Fruit fly (Drosophila melanogaster) whole organism, embryonic: ENCODE results near the gene Cyp4d14.

Source experiments
- B-H2 ChIP-seq: fragments of 200-800 bp; sonication (Bioruptor generic); optimal IDR thresholded peaks from 2 replicates; lab custom pipeline; 2018; ENCODE audit warnings: missing biosample characterization, mild to moderate bottlenecking, missing genetic modification characterization
- CG1024 ChIP-seq: fragments of 200-800 bp; sonication (Bioruptor generic); IDR thresholded peaks from 2 replicates; pipeline ENCODE4 v1.3.6; 2022; ENCODE audit warnings: missing biosample characterization, missing genetic modification characterization
- CG10321 ChIP-seq: fragments of 200-800 bp; sonication (Bioruptor generic); IDR thresholded peaks from 2 replicates; pipeline ENCODE4 v1.3.6; 2022; ENCODE audit warnings: missing biosample characterization, missing genetic modification characterization
- CG10543 ChIP-seq: fragments of 200-800 bp; sonication (Bioruptor generic); optimal IDR thresholded peaks from 3 replicates; lab custom pipeline; 2017; ENCODE audit warnings: missing biosample characterization, mild to moderate bottlenecking, missing genetic modification characterization, moderate library complexity
- CG10565 ChIP-seq: fragments of 200-800 bp; sonication (Bioruptor generic); optimal IDR thresholded peaks from 3 replicates; lab custom pipeline; 2016; ENCODE audit warnings: missing biosample characterization, mild to moderate bottlenecking, missing genetic modification characterization
- CG11398 ChIP-seq: fragments of 200-800 bp; sonication (Bioruptor generic); optimal IDR thresholded peaks from 2 replicates; lab custom pipeline; 2016; ENCODE audit warnings: missing biosample characterization, missing genetic modification characterization
- CG11723 ChIP-seq: fragments of 200-800 bp; sonication (Bioruptor generic); optimal IDR thresholded peaks from 2 replicates; lab custom pipeline; 2017; ENCODE audit warnings: missing biosample characterization, mild to moderate bottlenecking, missing genetic modification characterization
- CG13296 ChIP-seq: fragments of 200-800 bp; sonication (Bioruptor generic); optimal IDR thresholded peaks from 3 replicates; lab custom pipeline; 2018; ENCODE audit warnings: missing biosample characterization, mild to moderate bottlenecking, missing genetic modification characterization
- CG13624 ChIP-seq: fragments of 200-800 bp; sonication (Bioruptor generic); optimal IDR thresholded peaks from 2 replicates; lab custom pipeline; 2016; ENCODE audit warnings: missing biosample characterization, missing genetic modification characterization
- CG13894 ChIP-seq: fragments of 200-800 bp; sonication (Bioruptor generic); optimal IDR thresholded peaks from 3 replicates; lab custom pipeline; 2018; ENCODE audit warnings: missing biosample characterization, mild to moderate bottlenecking, missing genetic modification characterization, moderate library complexity
- CG15011 ChIP-seq: fragments of 200-800 bp; sonication (Bioruptor generic); optimal IDR thresholded peaks from 3 replicates; lab custom pipeline; 2018; ENCODE audit warnings: missing biosample characterization, mild to moderate bottlenecking, missing genetic modification characterization
- CG1602 ChIP-seq: fragments of 200-800 bp; sonication (Bioruptor generic); optimal IDR thresholded peaks from 3 replicates; lab custom pipeline; 2016; ENCODE audit warnings: missing biosample characterization, missing genetic modification characterization
- CG17328 ChIP-seq: fragments of 200-800 bp; sonication (Bioruptor generic); IDR thresholded peaks from 2 replicates; pipeline ENCODE4 v1.3.6; 2022; ENCODE audit warnings: missing biosample characterization, missing genetic modification characterization
- CG18619 ChIP-seq: fragments of 200-800 bp; sonication (Bioruptor generic); optimal IDR thresholded peaks from 3 replicates; lab custom pipeline; 2017; ENCODE audit warnings: missing biosample characterization, mild to moderate bottlenecking, missing genetic modification characterization
- CG2712 ChIP-seq: fragments of 200-800 bp; optimal IDR thresholded peaks from 3 replicates; lab custom pipeline; 2019; ENCODE audit warnings: missing biosample characterization, mild to moderate bottlenecking, missing genetic modification characterization, moderate library complexity
- CG33557 ChIP-seq: fragments of 200-800 bp; sonication (Bioruptor generic); optimal IDR thresholded peaks from 2 replicates; lab custom pipeline; 2019; ENCODE audit warnings: missing biosample characterization, mild to moderate bottlenecking, missing genetic modification characterization, moderate library complexity
- CG4328 ChIP-seq: fragments of 200-800 bp; sonication (Bioruptor generic); optimal IDR thresholded peaks from 3 replicates; lab custom pipeline; 2017; ENCODE audit warnings: missing biosample characterization, missing genetic modification reagents, missing genetic modification characterization
- CG4424 ChIP-seq: fragments of 200-800 bp; sonication (Bioruptor generic); optimal IDR thresholded peaks from 3 replicates; lab custom pipeline; 2016; ENCODE audit warnings: missing biosample characterization, missing genetic modification characterization
- CG4707 ChIP-seq: fragments of 200-800 bp; sonication (Bioruptor generic); optimal IDR thresholded peaks from 2 replicates; lab custom pipeline; 2018; ENCODE audit warnings: missing biosample characterization, mild to moderate bottlenecking, missing genetic modification characterization, moderate library complexity
- CG5180 ChIP-seq: fragments of 200-800 bp; sonication (Bioruptor generic); optimal IDR thresholded peaks from 3 replicates; lab custom pipeline; 2017; ENCODE audit warnings: missing biosample characterization, missing genetic modification characterization, mild to moderate bottlenecking, moderate library complexity, missing genetic modification reagents
- CG7928 ChIP-seq: fragments of 200-800 bp; sonication (Bioruptor generic); optimal IDR thresholded peaks from 2 replicates; lab custom pipeline; 2017; ENCODE audit warnings: missing biosample characterization, mild to moderate bottlenecking, missing genetic modification characterization
- CG8290 ChIP-seq, 3 experiments: fragments of 200-800 bp; sonication (Bioruptor generic); optimal IDR thresholded peaks; 2 replicates each; lab custom pipeline; 2016 to 2019; ENCODE audit warnings: missing biosample characterization in 3 of 3, missing genetic modification characterization in 3 of 3, mild to moderate bottlenecking in 2 of 3, moderate library complexity in 1 of 3
- CG8359 ChIP-seq: fragments of 200-800 bp; sonication (Bioruptor generic); optimal IDR thresholded peaks from 2 replicates; lab custom pipeline; 2017; ENCODE audit warnings: missing biosample characterization, mild to moderate bottlenecking, missing genetic modification characterization, borderline replicate concordance
- Hmr ChIP-seq: fragments of 200-800 bp; sonication (Bioruptor generic); optimal IDR thresholded peaks from 3 replicates; lab custom pipeline; 2017; ENCODE audit warnings: mild to moderate bottlenecking, missing biosample characterization, missing genetic modification reagents, missing genetic modification characterization
- Jarid2 ChIP-seq: fragments of 200-800 bp; sonication (Bioruptor generic); optimal IDR thresholded peaks from 3 replicates; lab custom pipeline; 2017; ENCODE audit warnings: mild to moderate bottlenecking, missing biosample characterization, missing genetic modification reagents, missing genetic modification characterization
- Kr ChIP-seq: fragments of 200-800 bp; sonication (Bioruptor generic); optimal IDR thresholded peaks from 2 replicates; lab custom pipeline; 2017; ENCODE audit warnings: missing biosample characterization, mild to moderate bottlenecking, missing genetic modification characterization
- NC2β ChIP-seq: fragments of 200-800 bp; sonication (Bioruptor generic); optimal IDR thresholded peaks from 2 replicates; lab custom pipeline; 2016; ENCODE audit warnings: missing biosample characterization, missing genetic modification characterization
- Nf-YB ChIP-seq: fragments of 200-800 bp; sonication (Bioruptor generic); optimal IDR thresholded peaks from 3 replicates; lab custom pipeline; 2019; ENCODE audit warnings: missing biosample characterization, mild to moderate bottlenecking, missing genetic modification characterization, moderate library complexity
- Nf-YC ChIP-seq: fragments of 200-800 bp; optimal IDR thresholded peaks from 3 replicates; lab custom pipeline; 2019; ENCODE audit warnings: missing biosample characterization, mild to moderate bottlenecking, missing genetic modification characterization, moderate library complexity
- Rfx ChIP-seq: fragments of 200-800 bp; sonication (Bioruptor generic); IDR thresholded peaks from 2 replicates; pipeline ENCODE4 v1.3.6; 2022; ENCODE audit warnings: missing biosample characterization, missing genetic modification characterization
- Side ChIP-seq: fragments of 200-800 bp; sonication (Bioruptor generic); optimal IDR thresholded peaks from 2 replicates; lab custom pipeline; 2016; ENCODE audit warnings: missing biosample characterization, missing genetic modification characterization
- abd-A ChIP-seq: fragments of 200-800 bp; sonication (Bioruptor generic); optimal IDR thresholded peaks from 3 replicates; lab custom pipeline; 2019; ENCODE audit warnings: missing biosample characterization, mild to moderate bottlenecking, missing genetic modification characterization, moderate library complexity
- aop ChIP-seq: fragments of 200-800 bp; sonication (Bioruptor generic); IDR thresholded peaks from 2 replicates; pipeline ENCODE4 v1.3.6; 2022; ENCODE audit warnings: missing biosample characterization, missing genetic modification characterization
- ase ChIP-seq: fragments of 200-800 bp; sonication (Bioruptor generic); IDR thresholded peaks from 3 replicates; pipeline ENCODE4 v1.3.6; 2022; ENCODE audit warnings: missing biosample characterization, missing genetic modification characterization
- ash1 ChIP-seq: fragments of 200-800 bp; sonication (Bioruptor generic); optimal IDR thresholded peaks from 2 replicates; lab custom pipeline; 2018; ENCODE audit warnings: missing biosample characterization, mild to moderate bottlenecking, missing genetic modification characterization
- cad ChIP-seq: fragments of >200 bp; optimal IDR thresholded peaks from 2 replicates; lab custom pipeline; 2017; ENCODE audit warnings: missing biosample characterization, missing genetic modification characterization
- crol ChIP-seq: fragments of 200-800 bp; sonication (Bioruptor generic); IDR thresholded peaks from 2 replicates; pipeline ENCODE4 v1.3.6; 2022; ENCODE audit warnings: missing biosample characterization, missing genetic modification characterization
- dm ChIP-seq: fragments of 200-800 bp; sonication (Bioruptor generic); optimal IDR thresholded peaks from 3 replicates; lab custom pipeline; 2016; ENCODE audit warnings: missing biosample characterization, missing genetic modification characterization
- esg ChIP-seq: fragments of 200-800 bp; sonication (Bioruptor generic); conservative IDR thresholded peaks from 2 replicates; pipeline ENCODE4 v1.3.6; 2022; ENCODE audit warnings: missing biosample characterization, missing genetic modification characterization
- her ChIP-seq: fragments of 200-800 bp; sonication (Bioruptor generic); optimal IDR thresholded peaks from 2 replicates; lab custom pipeline; 2016; ENCODE audit warnings: missing biosample characterization, missing genetic modification characterization
- mirr ChIP-seq: fragments of 200-800 bp; sonication (Bioruptor generic); optimal IDR thresholded peaks from 3 replicates; lab custom pipeline; 2018; ENCODE audit warnings: missing biosample characterization, mild to moderate bottlenecking, missing genetic modification characterization
- nom ChIP-seq: fragments of 200-800 bp; sonication (Bioruptor generic); optimal IDR thresholded peaks from 2 replicates; lab custom pipeline; 2017; ENCODE audit warnings: missing biosample characterization, missing genetic modification characterization, mild to moderate bottlenecking, moderate library complexity, missing genetic modification reagents
- otp ChIP-seq: fragments of 200-800 bp; sonication (Bioruptor generic); IDR thresholded peaks from 3 replicates; pipeline ENCODE4, ENCODE4 v1.3.6; 2022; ENCODE audit warnings: missing biosample characterization, missing genetic modification characterization
- peb ChIP-seq: fragments of 200-800 bp; sonication (Bioruptor generic); IDR thresholded peaks from 2 replicates; pipeline ENCODE4 v1.3.6; 2022; ENCODE audit warnings: missing biosample characterization, missing genetic modification characterization
- phol ChIP-seq: fragments of 200-800 bp; sonication (Bioruptor generic); optimal IDR thresholded peaks from 3 replicates; lab custom pipeline; 2018; ENCODE audit warnings: missing biosample characterization, mild to moderate bottlenecking, missing genetic modification characterization, moderate library complexity
- pros ChIP-seq: fragments of 200-800 bp; sonication (Bioruptor generic); optimal IDR thresholded peaks from 3 replicates; lab custom pipeline; 2019; ENCODE audit warnings: missing biosample characterization, mild to moderate bottlenecking, missing genetic modification characterization, moderate library complexity
- sd ChIP-seq: fragments of 200-800 bp; sonication (Bioruptor generic); optimal IDR thresholded peaks from 3 replicates; lab custom pipeline; 2018; ENCODE audit warnings: missing biosample characterization, mild to moderate bottlenecking, missing genetic modification characterization, moderate library complexity
- seq ChIP-seq: fragments of 200-800 bp; sonication (Bioruptor generic); IDR thresholded peaks from 2 replicates; pipeline ENCODE4 v1.3.6; 2022; ENCODE audit warnings: missing biosample characterization, missing genetic modification characterization
- slbo ChIP-seq: fragments of 200-800 bp; sonication (Bioruptor generic); IDR thresholded peaks from 2 replicates; pipeline ENCODE4 v1.3.6; 2022; ENCODE audit warnings: missing biosample characterization, missing genetic modification characterization
- twi ChIP-seq: fragments of 200-800 bp; optimal IDR thresholded peaks from 2 replicates; lab custom pipeline; 2019; ENCODE audit warnings: missing biosample characterization, mild to moderate bottlenecking, missing genetic modification characterization, moderate library complexity
- wdn ChIP-seq: fragments of 200-800 bp; sonication (Bioruptor generic); IDR thresholded peaks from 2 replicates; pipeline ENCODE4 v1.3.6; 2022; ENCODE audit warnings: missing biosample characterization, missing genetic modification characterization

Cyp4d14 gene

DNA sequence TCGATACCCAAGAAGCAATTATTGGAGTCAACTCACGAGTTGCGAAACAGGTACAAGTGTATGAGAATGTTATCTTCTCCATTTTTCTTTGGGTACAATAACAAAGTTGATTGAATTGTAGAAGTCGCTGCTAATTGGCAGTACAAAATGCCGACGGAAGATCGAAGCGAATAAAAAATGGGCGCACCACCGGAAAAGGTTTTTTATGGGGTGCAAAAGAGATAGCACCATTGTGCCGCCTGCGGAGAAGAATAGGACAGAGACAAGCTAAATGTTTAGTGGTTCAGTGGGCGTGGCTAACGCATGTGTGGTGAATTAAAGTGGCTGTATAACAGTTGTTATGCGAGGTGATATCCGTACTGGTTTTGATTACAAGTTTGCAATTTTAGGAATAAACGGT is 34.6 kb downstream of the Cyp4d14 start (continued):
- TF ChIP-seq crol (GFP tag; lab: Robert Waterston, UW): peak; percentile 8; the same call in 1 of the 2 replicates
- peak; percentile 8 for TF ChIP-seq CG33557 (GFP tag; lab: Kevin White, UChicago)
- peak; percentile 86 for TF ChIP-seq abd-A (tag; lab: Kevin White, UChicago)
- TF ChIP-seq CG13296 (GFP tag; lab: Kevin White, UChicago): no peak
- TF ChIP-seq mirr (GFP tag; lab: Kevin White, UChicago): peak; percentile 46
- TF ChIP-seq slbo: no peak
- TF ChIP-seq aop (GFP tag; lab: Robert Waterston, UW): peak; percentile 53; the same call in 1 of the 2 replicates
- TF ChIP-seq B-H2: peak; percentile 44
- peak; percentile 95 for TF ChIP-seq CG10321 (GFP tag; lab: Robert Waterston, UW)
- TF ChIP-seq phol (tag; lab: Kevin White, UChicago): peak; percentile 24
- peak; percentile 54 for TF ChIP-seq Jarid2 (GFP tag; lab: Kevin White, UChicago)
- TF ChIP-seq cad: peak; percentile 60
- TF ChIP-seq ash1: peak; percentile 92
- TF ChIP-seq Hmr (GFP tag; lab: Kevin White, UChicago): no peak
- TF ChIP-seq NC2β (GFP tag; lab: Kevin White, UChicago): no peak
- no peak for TF ChIP-seq CG7928 (GFP tag; lab: Kevin White, UChicago)
- peak; percentile 98 for TF ChIP-seq Nf-YC
- TF ChIP-seq CG10543 (GFP tag; lab: Kevin White, UChicago): peak; percentile 26
- TF ChIP-seq CG17328 (GFP tag; lab: Robert Waterston, UW): 0 out of 2 replicates have a peak, but pooled peaks have one; percentile 6
- no peak for TF ChIP-seq CG2712 (tag; lab: Kevin White, UChicago)
- no peak for TF ChIP-seq CG4328 (GFP tag; lab: Kevin White, UChicago)
- 0 out of 3 replicates have a peak, but pooled peaks have one; percentile 41 for TF ChIP-seq otp (GFP tag; lab: Robert Waterston, UW)
- TF ChIP-seq CG5180 (GFP tag; lab: Kevin White, UChicago): no peak
- no peak for TF ChIP-seq CG1024
- TF ChIP-seq CG8290 (GFP tag; optimal IDR thresholded peaks at IDR 0.05; lab: Kevin White, UChicago): no peak
- TF ChIP-seq CG8290 (tag; optimal IDR thresholded peaks at IDR 0.05; lab: Kevin White, UChicago): peak in 1 of 2 experiments; percentile 15
- TF ChIP-seq twi (tag; lab: Kevin White, UChicago): peak; percentile 9
- TF ChIP-seq CG4707: peak; percentile 5

DNA sequence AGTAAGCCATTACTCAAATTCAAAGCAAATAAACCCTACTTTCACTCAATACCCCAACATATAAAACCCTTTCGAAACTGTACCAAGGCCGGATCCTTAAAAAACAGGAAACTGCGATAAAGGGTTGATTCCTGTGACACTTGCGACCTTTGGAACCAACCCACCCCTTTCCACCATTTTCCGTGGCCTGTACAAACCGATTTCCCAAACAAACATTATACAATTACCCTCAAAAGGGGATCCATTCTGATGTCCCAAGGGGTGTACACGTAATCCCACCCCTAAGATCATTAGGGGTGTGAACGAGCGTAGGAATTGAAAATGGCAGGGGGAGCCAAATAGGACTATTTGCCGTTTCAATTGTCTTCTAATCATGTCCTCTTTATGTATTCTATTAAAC is 35.5 kb downstream of the Cyp4d14 start:
- no peak for TF ChIP-seq CG1602 (GFP tag; lab: Kevin White, UChicago)
- no peak for TF ChIP-seq CG11398 (GFP tag; lab: Kevin White, UChicago)
- no peak for TF ChIP-seq ase (GFP tag; lab: Robert Waterston, UW)
- no peak for TF ChIP-seq Rfx (GFP tag; lab: Robert Waterston, UW)
- TF ChIP-seq sd (tag; lab: Kevin White, UChicago): no peak
- TF ChIP-seq CG4424 (GFP tag; lab: Kevin White, UChicago): no peak
- no peak for TF ChIP-seq nom (GFP tag; lab: Kevin White, UChicago)
- TF ChIP-seq CG1024: no peak
- peak; percentile 45 for TF ChIP-seq pros (GFP tag; lab: Kevin White, UChicago)
- TF ChIP-seq dm (GFP tag; lab: Kevin White, UChicago): no peak
- TF ChIP-seq CG13624 (GFP tag; lab: Kevin White, UChicago): no peak
- TF ChIP-seq Side (GFP tag; lab: Kevin White, UChicago): no peak
- TF ChIP-seq CG11723 (GFP tag; lab: Kevin White, UChicago): no peak
- TF ChIP-seq wdn: no peak
- TF ChIP-seq CG8359: no peak
- no peak for TF ChIP-seq CG15011 (GFP tag; lab: Kevin White, UChicago)
- TF ChIP-seq seq (GFP tag; lab: Robert Waterston, UW): 0 out of 2 replicates have a peak, but pooled peaks have one; percentile 36
- peak; percentile 55 for TF ChIP-seq Nf-YB (GFP tag; lab: Kevin White, UChicago)
- TF ChIP-seq CG18619 (GFP tag; lab: Kevin White, UChicago): no peak
- TF ChIP-seq peb (GFP tag; lab: Robert Waterston, UW): no peak
- no peak for TF ChIP-seq CG10565 (GFP tag; lab: Kevin White, UChicago)
- TF ChIP-seq her (GFP tag; lab: Kevin White, UChicago): no peak
- TF ChIP-seq esg (GFP tag; lab: Robert Waterston, UW): no peak
- peak; percentile 76 for TF ChIP-seq Kr (GFP tag; lab: Kevin White, UChicago)
- TF ChIP-seq Nf-YC: peak; percentile 77
- TF ChIP-seq CG13894 (tag; lab: Kevin White, UChicago): no peak
